ENCODE assay signal across 4 worm cellular contexts in the genomic region with DNA sequence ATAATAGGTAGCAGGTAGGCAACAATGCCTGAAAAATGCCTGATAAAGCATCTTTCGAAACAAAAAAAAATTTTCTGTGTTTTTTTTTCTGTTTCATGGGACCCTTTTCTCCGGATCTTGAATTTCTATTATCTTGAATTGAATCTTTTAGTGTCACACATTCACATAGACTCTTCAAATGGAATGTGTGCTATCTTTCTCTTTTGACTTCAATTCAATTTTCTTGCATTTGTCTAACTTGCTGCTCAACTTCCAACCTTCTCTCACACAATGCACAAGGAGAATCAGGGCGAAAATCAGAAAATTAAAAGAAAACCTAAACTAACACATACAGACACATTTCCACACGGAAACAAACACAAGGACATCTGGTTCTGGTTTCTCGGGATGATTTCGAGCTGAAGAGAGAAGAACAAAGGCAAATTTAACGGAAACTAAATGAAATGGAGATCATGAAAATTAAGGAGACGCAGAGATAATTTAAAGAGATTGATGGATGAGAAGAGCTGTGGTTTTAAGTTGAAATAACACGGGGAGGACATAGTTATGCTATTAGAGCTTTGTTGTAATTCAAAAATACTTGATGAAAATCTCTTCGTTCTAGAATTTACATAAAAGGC.
TF ChIP-seq lines count a peak whose summit lies in the region.

No protein-coding gene starts in this region.

TF ChIP-seq in whole organism, L1 larva, 84 proteins besides CTCF, POLR2A, EP300 and RAD21 (continues in another document):
- peak; percentile 24 for TF ChIP-seq lin-14 (GFP tag; optimal IDR thresholded peaks at IDR 0.05; lab: Kevin White, UChicago)
- no peak for TF ChIP-seq efl-1 (optimal IDR thresholded peaks at IDR 0.05; lab: Kevin White, UChicago)
- peak in 1 of 2 experiments; percentile 74 for TF ChIP-seq efl-1 (GFP tag; optimal IDR thresholded peaks at IDR 0.05 in 1 of 2; lab: Kevin White, UChicago)
- peak; percentile 49 for TF ChIP-seq fkh-10 (GFP tag; optimal IDR thresholded peaks at IDR 0.05; lab: Kevin White, UChicago)
- no peak for TF ChIP-seq ceh-90 (tag; optimal IDR thresholded peaks at IDR 0.05; lab: Kevin White, UChicago)
- no peak for TF ChIP-seq nhr-12 (tag; optimal IDR thresholded peaks at IDR 0.05; lab: Kevin White, UChicago)
- no peak for TF ChIP-seq elt-2 (tag; optimal IDR thresholded peaks at IDR 0.05; lab: Kevin White, UChicago)
- TF ChIP-seq nhr-11 (tag; optimal IDR thresholded peaks at IDR 0.05; lab: Kevin White, UChicago), result no peak
- no peak for TF ChIP-seq isw-1 (GFP tag; IDR thresholded peaks at IDR 0.05; lab: Robert Waterston, UW)
- no peak for TF ChIP-seq sup-37 (GFP tag; optimal IDR thresholded peaks at IDR 0.05; lab: Kevin White, UChicago)
- TF ChIP-seq hlh-17 (GFP tag; optimal IDR thresholded peaks at IDR 0.05; lab: Kevin White, UChicago; ENCODE audit: borderline replicate concordance), result no peak
- no peak for TF ChIP-seq nhr-77 (tag; optimal IDR thresholded peaks at IDR 0.05; lab: Kevin White, UChicago)
- no peak for TF ChIP-seq skn-1 (tag; optimal IDR thresholded peaks at IDR 0.05; lab: Kevin White, UChicago)
- TF ChIP-seq F16B12.6 (tag; optimal IDR thresholded peaks at IDR 0.05; lab: Kevin White, UChicago), result no peak
- TF ChIP-seq nhr-19 (GFP tag; conservative IDR thresholded peaks at IDR 0.05; lab: Robert Waterston, UW), result no peak
- no peak for TF ChIP-seq egl-27 (tag; optimal IDR thresholded peaks at IDR 0.05; lab: Kevin White, UChicago)
- no peak for TF ChIP-seq unc-86 (tag; optimal IDR thresholded peaks at IDR 0.05; lab: Kevin White, UChicago)
- TF ChIP-seq fkh-4 (tag; optimal IDR thresholded peaks at IDR 0.05; lab: Kevin White, UChicago; ENCODE audit: borderline replicate concordance), result peak; percentile 71
- TF ChIP-seq nhr-76 (tag; optimal IDR thresholded peaks at IDR 0.05; lab: Kevin White, UChicago), result no peak
- TF ChIP-seq pax-3 (tag; optimal IDR thresholded peaks at IDR 0.05; lab: Kevin White, UChicago), result no peak
- TF ChIP-seq sptf-1 (tag; optimal IDR thresholded peaks at IDR 0.05; lab: Kevin White, UChicago), result no peak

TF ChIP-seq in whole organism, L3 larva, 47 proteins besides CTCF, POLR2A, EP300 and RAD21:
- TF ChIP-seq elt-1 (tag; optimal IDR thresholded peaks at IDR 0.05; lab: Kevin White, UChicago) (no peak), fkh-10 (GFP tag; optimal IDR thresholded peaks at IDR 0.05; lab: Kevin White, UChicago) (peak; percentile 59), snpc-4 (tag; optimal IDR thresholded peaks at IDR 0.05; lab: Kevin White, UChicago) (no peak), lsy-12 (tag; optimal IDR thresholded peaks at IDR 0.05; lab: Kevin White, UChicago) (no peak)

TF ChIP-seq in whole organism, late embryonic, 69 proteins besides CTCF, POLR2A, EP300 and RAD21:
- TF ChIP-seq elt-2 (tag; optimal IDR thresholded peaks at IDR 0.05; lab: Kevin White, UChicago) (no peak), nfya-1 (tag; optimal IDR thresholded peaks at IDR 0.05; lab: Kevin White, UChicago) (no peak), unc-42 (tag; optimal IDR thresholded peaks at IDR 0.05; lab: Kevin White, UChicago) (peak; percentile 36), fkh-10 (GFP tag; optimal IDR thresholded peaks at IDR 0.05; lab: Kevin White, UChicago) (no peak), lim-6 (tag; optimal IDR thresholded peaks at IDR 0.05; lab: Kevin White, UChicago) (no peak), sox-4 (tag; optimal IDR thresholded peaks at IDR 0.05; lab: Kevin White, UChicago) (no peak)
TF ChIP-seq in whole organism, late embryonic: peak in this region for 1.

TF ChIP-seq in whole organism, mixed stage, embryonic, 35 proteins besides CTCF, POLR2A, EP300 and RAD21:
- TF ChIP-seq sem-2 (GFP tag; optimal IDR thresholded peaks at IDR 0.05; lab: Kevin White, UChicago) (no peak), sptf-1 (tag; optimal IDR thresholded peaks at IDR 0.05; lab: Kevin White, UChicago) (no peak), ces-1 (GFP tag; optimal IDR thresholded peaks at IDR 0.05; lab: Kevin White, UChicago) (peak; percentile 66)
